Fruit fly (Drosophila melanogaster): ENCODE data around the gene CG5885.
A peak's percentile ranks its signal among the peaks of the same experiment; 100 is the strongest.

CG5885 gene

DNA sequence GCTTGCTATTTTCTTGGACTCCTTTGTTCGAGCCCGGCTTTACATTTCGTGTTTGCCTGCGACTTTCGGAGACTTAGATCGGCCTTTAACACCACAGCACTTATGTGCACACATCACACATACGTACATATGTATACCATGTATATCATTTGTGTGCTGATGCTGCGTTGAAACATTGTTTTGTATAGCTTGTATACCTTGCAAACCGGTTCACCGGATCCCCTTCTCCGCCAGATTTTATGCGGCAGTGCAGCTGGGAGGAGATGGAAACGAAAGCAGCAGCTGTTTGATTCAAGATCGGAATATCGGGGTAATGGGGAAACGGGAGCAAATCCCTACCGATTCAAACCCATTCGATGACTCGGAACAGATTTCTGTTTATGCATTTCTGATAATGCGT lies 27.9 kb upstream of the CG5885 start (continued):
- TF ChIP-seq Stat92E (GFP tag; optimal IDR thresholded peaks at IDR 0.05) (peak in 1 of 3 experiments; percentile 49), tll (GFP tag; optimal IDR thresholded peaks at IDR 0.05) (peak in 1 of 2 experiments; percentile 20), onecut (GFP tag; IDR thresholded peaks at IDR 0.05) (no peak), CG3838 (GFP tag; optimal IDR thresholded peaks at IDR 0.05) (no peak), tup (GFP tag; optimal IDR thresholded peaks at IDR 0.05) (no peak), kah (GFP tag; optimal IDR thresholded peaks at IDR 0.05) (no peak), so (GFP tag; IDR thresholded peaks at IDR 0.05) (no peak), Med (GFP tag) (peak; percentile 74), ranshi (GFP tag; IDR thresholded peaks at IDR 0.05) (peak; percentile 24; the same call in 1 of the 2 replicates), CG6765 (GFP tag; optimal IDR thresholded peaks at IDR 0.05) (no peak), CG11504 (tag; optimal IDR thresholded peaks at IDR 0.05) (no peak), Hr39 (optimal IDR thresholded peaks at IDR 0.05) (no peak)

DNA sequence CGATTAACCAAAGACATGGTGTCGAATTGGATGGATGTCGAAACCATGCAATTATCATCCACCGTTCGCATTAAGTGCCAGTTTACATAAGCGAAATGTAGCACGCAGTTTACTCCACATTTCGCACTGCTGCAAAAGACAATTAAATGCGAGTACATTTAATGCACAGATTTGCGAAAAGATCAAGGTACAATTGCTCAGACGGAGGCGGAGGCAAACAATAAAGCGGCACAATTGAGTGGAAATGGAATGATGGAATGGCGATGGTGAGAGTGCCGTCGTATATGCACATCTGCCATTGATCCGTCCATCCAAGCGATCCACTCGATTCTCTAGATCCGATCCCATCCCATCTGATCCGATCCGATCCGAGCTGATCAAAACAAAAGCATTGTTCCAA lies 27.0 kb upstream of the CG5885 start:
- TF ChIP-seq Jarid2 (GFP tag; optimal IDR thresholded peaks at IDR 0.05) (no peak), CG7987 (GFP tag; optimal IDR thresholded peaks at IDR 0.05) (no peak), Max (GFP tag; optimal IDR thresholded peaks at IDR 0.05) (no peak), gsb (GFP tag; IDR thresholded peaks at IDR 0.05) (no peak), CG7745 (tag; optimal IDR thresholded peaks at IDR 0.05) (no peak), Ets65A (GFP tag) (peak; percentile 24), Xrp1 (GFP tag; IDR thresholded peaks at IDR 0.05) (no peak), Deaf1 (tag; optimal IDR thresholded peaks at IDR 0.05) (no peak), emc (GFP tag; optimal IDR thresholded peaks at IDR 0.05) (no peak), en (GFP tag; optimal IDR thresholded peaks at IDR 0.05) (no peak), CG10431 (GFP tag; optimal IDR thresholded peaks at IDR 0.05) (no peak), CG13894 (tag; optimal IDR thresholded peaks at IDR 0.05) (no peak), CG33557 (GFP tag; optimal IDR thresholded peaks at IDR 0.05) (no peak), CG9609 (GFP tag; optimal IDR thresholded peaks at IDR 0.05) (no peak), CG32772 (GFP tag; IDR thresholded peaks at IDR 0.05) (no peak), nom (GFP tag; optimal IDR thresholded peaks at IDR 0.05) (peak; percentile 82), trh (GFP tag; optimal IDR thresholded peaks at IDR 0.05) (no peak)

DNA sequence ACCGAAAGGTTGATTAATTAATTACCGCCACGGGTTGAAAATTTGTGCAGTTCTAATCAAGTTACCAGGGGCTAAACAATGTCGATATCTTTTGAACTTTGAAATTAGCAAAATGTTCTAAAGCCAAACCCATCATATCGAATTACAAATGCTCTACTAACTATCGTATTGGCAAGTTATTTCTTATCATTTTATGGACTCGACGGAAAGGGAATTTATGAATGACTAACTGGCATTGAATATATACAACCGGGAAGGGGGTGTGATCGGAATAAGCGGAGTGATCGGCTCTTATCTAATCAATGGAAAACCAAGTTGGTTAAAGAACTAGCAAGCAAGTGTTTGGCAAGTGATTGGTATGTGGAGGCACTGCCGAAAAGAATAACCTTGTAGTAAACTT lies 25.4 kb upstream of the CG5885 start:
- no peak for TF ChIP-seq Sin3A (optimal IDR thresholded peaks at IDR 0.05)
- TF ChIP-seq Ravus (GFP tag; IDR thresholded peaks at IDR 0.05): no peak
- TF ChIP-seq CG2129 (GFP tag; IDR thresholded peaks at IDR 0.05; ENCODE audit: partially characterized antibody): no peak
- no peak for TF ChIP-seq br (optimal IDR thresholded peaks at IDR 0.05)
- TF ChIP-seq CG12299 (tag; optimal IDR thresholded peaks at IDR 0.05): no peak
- peak; percentile 97 for TF ChIP-seq exex (tag; optimal IDR thresholded peaks at IDR 0.05)
- TF ChIP-seq Hmx (GFP tag; optimal IDR thresholded peaks at IDR 0.05): no peak
- no peak for TF ChIP-seq dpn (GFP tag; optimal IDR thresholded peaks at IDR 0.05)
- TF ChIP-seq dmrt99B (tag; optimal IDR thresholded peaks at IDR 0.05): no peak
- no peak for TF ChIP-seq CG7987 (GFP tag; optimal IDR thresholded peaks at IDR 0.05)
- no peak for TF ChIP-seq inv (GFP tag; IDR thresholded peaks at IDR 0.05; ENCODE audit: partially characterized antibody)
- TF ChIP-seq Ssrp (tag; optimal IDR thresholded peaks at IDR 0.05): no peak
- TF ChIP-seq CG10543 (GFP tag; optimal IDR thresholded peaks at IDR 0.05): peak; percentile 52
- no peak for TF ChIP-seq CG6765 (GFP tag; optimal IDR thresholded peaks at IDR 0.05)
- no peak for TF ChIP-seq Sox100B (GFP tag; optimal IDR thresholded peaks at IDR 0.05)
- no peak for TF ChIP-seq CG7556 (GFP tag; optimal IDR thresholded peaks at IDR 0.05)
- TF ChIP-seq CG6854 (GFP tag; optimal IDR thresholded peaks at IDR 0.05): no peak
- TF ChIP-seq D19B (GFP tag; optimal IDR thresholded peaks at IDR 0.05): no peak
- no peak for TF ChIP-seq Drgx (GFP tag; IDR thresholded peaks at IDR 0.05)
- no peak for TF ChIP-seq pros (GFP tag; optimal IDR thresholded peaks at IDR 0.05)
- TF ChIP-seq tgo (GFP tag; IDR thresholded peaks at IDR 0.05): no peak
- TF ChIP-seq CG14860 (GFP tag; IDR thresholded peaks at IDR 0.05; ENCODE audit: partially characterized antibody): no peak
- TF ChIP-seq chm (GFP tag; IDR thresholded peaks at IDR 0.05): no peak
- TF ChIP-seq CG43689 (GFP tag; IDR thresholded peaks at IDR 0.05): no peak
